Fruit fly (Drosophila melanogaster) Kc167 (cell line): Measurements from ENCODE around the gene CG33643.

ENCODE experiments used
- Myc ChIP-seq: fragments of >200 bp; optimal IDR thresholded peaks from 2 replicates; lab custom pipeline; 2017; ENCODE audit warnings: missing external identifiers
- Sin3A ChIP-seq: fragments of >200 bp; optimal IDR thresholded peaks from 2 replicates; lab custom pipeline; 2018; ENCODE audit warnings: missing external identifiers
- h ChIP-seq: fragments of >200 bp; optimal IDR thresholded peaks from 3 replicates; lab custom pipeline; 2018; ENCODE audit warnings: missing external identifiers
- insv ChIP-seq: fragments of >200 bp; optimal IDR thresholded peaks from 3 replicates; lab custom pipeline; 2018; ENCODE audit warnings: missing external identifiers
- psq ChIP-seq: fragments of >200 bp; optimal IDR thresholded peaks from 2 replicates; lab custom pipeline; 2017; ENCODE audit warnings: missing external identifiers
- ttk ChIP-seq: sonication (Bioruptor generic); optimal IDR thresholded peaks from 2 replicates; lab custom pipeline; 2017; ENCODE audit warnings: missing external identifiers

dm6 chr2L:13535678-13536077, 4.8 kb downstream of the CG33643 start, which contains the start of gene CG15638:
- TF ChIP-seq Myc, result no peak
- no peak for TF ChIP-seq h
- TF ChIP-seq Sin3A (lab: Kevin White, UChicago), result no peak
- TF ChIP-seq insv (lab: Kevin White, UChicago), result no peak
- no peak for TF ChIP-seq psq (lab: Kevin White, UChicago)
- no peak for TF ChIP-seq ttk (lab: Kevin White, UChicago)
